Worm (Caenorhabditis elegans) whole organism, early embryonic: ENCODE measurements around the gene F58B4.6.

Source experiments
- F13C5.2 ChIP-seq: sonication (generic microtip); optimal IDR thresholded peaks from 2 replicates; lab custom pipeline; 2017; ENCODE audit warnings: mild to moderate bottlenecking, missing genetic modification characterization, inconsistent platforms, missing compliant biosample characterization
- aly-1 ChIP-seq: sonication (generic microtip); optimal IDR thresholded peaks from 2 replicates; lab custom pipeline; 2016; ENCODE audit warnings: missing genetic modification characterization, missing compliant biosample characterization
- ama-1 ChIP-seq: fragments of 150-350 bp; optimal IDR thresholded peaks from 2 replicates; lab custom pipeline; 2014
- ceh-13 ChIP-seq: fragments of 200-800 bp; sonication (Bioruptor generic); optimal IDR thresholded peaks from 2 replicates; lab custom pipeline; 2018; ENCODE audit warnings: mild to moderate bottlenecking, missing genetic modification characterization, missing compliant biosample characterization
- ets-7 ChIP-seq: sonication (generic microtip); optimal IDR thresholded peaks from 2 replicates; lab custom pipeline; 2016; ENCODE audit warnings: missing genotype, missing genetic modification characterization, missing compliant biosample characterization
- flt-1 ChIP-seq: fragments of 200-800 bp; sonication (Bioruptor generic); IDR thresholded peaks from 2 replicates; pipeline ENCODE4 v1.3.6; 2022; ENCODE audit warnings: missing genetic modification characterization, missing compliant biosample characterization
- hmg-4 ChIP-seq: fragments of 200-800 bp; sonication (Bioruptor generic); optimal IDR thresholded peaks from 2 replicates; lab custom pipeline; 2018; ENCODE audit warnings: mild to moderate bottlenecking, missing genetic modification characterization, missing compliant biosample characterization
- hnd-1 ChIP-seq: sonication (generic microtip); optimal IDR thresholded peaks from 2 replicates; lab custom pipeline; 2016; ENCODE audit warnings: missing genetic modification characterization, missing compliant biosample characterization
- pes-1 ChIP-seq: fragments of 200-800 bp; sonication (Bioruptor generic); IDR thresholded peaks from 2 replicates; pipeline ENCODE4 v1.3.6; 2022; ENCODE audit warnings: missing genetic modification reagents, missing genetic modification characterization, missing compliant biosample characterization
- scrt-1 ChIP-seq: fragments of 200-800 bp; sonication (Bioruptor generic); IDR thresholded peaks from 2 replicates; pipeline ENCODE4 v1.3.6; 2022; ENCODE audit warnings: missing genetic modification characterization, missing compliant biosample characterization
- sea-1 ChIP-seq: fragments of 200-800 bp; sonication (Bioruptor generic); conservative IDR thresholded peaks from 2 replicates; pipeline ENCODE4 v1.3.6; 2022; ENCODE audit warnings: missing genetic modification characterization, missing compliant biosample characterization
- tbx-11 ChIP-seq: fragments of 200-800 bp; sonication (Bioruptor generic); IDR thresholded peaks from 2 replicates; pipeline ENCODE4 v1.3.6; 2022; ENCODE audit warnings: missing genetic modification characterization, missing compliant biosample characterization
- tra-4 ChIP-seq: sonication (generic microtip); optimal IDR thresholded peaks from 2 replicates; lab custom pipeline; 2017; ENCODE audit warnings: missing genetic modification characterization, missing compliant biosample characterization

DNA sequence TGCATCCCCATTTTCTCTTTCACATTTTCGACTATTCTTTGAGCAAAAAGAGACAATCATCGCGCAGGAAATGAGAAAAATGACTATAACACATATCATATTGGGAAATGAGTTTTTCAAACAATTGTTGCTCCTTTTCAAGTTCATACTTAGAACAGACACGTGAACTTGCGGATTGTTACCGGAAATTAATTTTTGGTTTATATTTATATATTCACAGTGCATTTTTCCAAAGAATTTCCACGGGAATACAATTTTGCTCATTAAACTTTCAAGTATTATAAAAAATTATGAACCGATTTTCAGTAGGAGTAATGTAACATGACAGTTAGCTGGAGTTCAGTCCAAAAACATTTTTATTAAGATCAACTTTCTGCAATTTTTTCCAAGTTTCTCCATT, 1.6 kb upstream of the F58B4.6 start, which contains the start of gene F58B4.7:
- TF ChIP-seq ama-1 (lab: Kevin White, UChicago) (no peak), aly-1 (tag; lab: Kevin White, UChicago) (no peak), tbx-11 (GFP tag; lab: Robert Waterston, UW) (no peak), flt-1 (GFP tag; lab: Robert Waterston, UW) (no peak), ceh-13 (GFP tag; lab: Kevin White, UChicago) (no peak), F13C5.2 (tag; lab: Kevin White, UChicago) (no peak), tra-4 (tag; lab: Kevin White, UChicago) (no peak), hmg-4 (no peak), pes-1 (GFP tag; lab: Robert Waterston, UW) (no peak), hnd-1 (no peak), ets-7 (no peak), sea-1 (no peak), scrt-1 (no peak)
